Worm (Caenorhabditis elegans): ENCODE measurements around the gene F40G9.7.

- TF ChIP-seq nhr-11 (tag; optimal IDR thresholded peaks at IDR 0.05) (no peak), nfya-1 (tag; optimal IDR thresholded peaks at IDR 0.05) (no peak), ama-1 (optimal IDR thresholded peaks at IDR 0.05) (no peak)
These were observed 45.3 kb upstream of the F40G9.7 start, which contains the start of gene pals-24 for ce11 chrIII:120199-120598.
